Fruit fly (Drosophila melanogaster): Measurements from ENCODE around the gene CG6026.

Gene CG6026

DNA sequence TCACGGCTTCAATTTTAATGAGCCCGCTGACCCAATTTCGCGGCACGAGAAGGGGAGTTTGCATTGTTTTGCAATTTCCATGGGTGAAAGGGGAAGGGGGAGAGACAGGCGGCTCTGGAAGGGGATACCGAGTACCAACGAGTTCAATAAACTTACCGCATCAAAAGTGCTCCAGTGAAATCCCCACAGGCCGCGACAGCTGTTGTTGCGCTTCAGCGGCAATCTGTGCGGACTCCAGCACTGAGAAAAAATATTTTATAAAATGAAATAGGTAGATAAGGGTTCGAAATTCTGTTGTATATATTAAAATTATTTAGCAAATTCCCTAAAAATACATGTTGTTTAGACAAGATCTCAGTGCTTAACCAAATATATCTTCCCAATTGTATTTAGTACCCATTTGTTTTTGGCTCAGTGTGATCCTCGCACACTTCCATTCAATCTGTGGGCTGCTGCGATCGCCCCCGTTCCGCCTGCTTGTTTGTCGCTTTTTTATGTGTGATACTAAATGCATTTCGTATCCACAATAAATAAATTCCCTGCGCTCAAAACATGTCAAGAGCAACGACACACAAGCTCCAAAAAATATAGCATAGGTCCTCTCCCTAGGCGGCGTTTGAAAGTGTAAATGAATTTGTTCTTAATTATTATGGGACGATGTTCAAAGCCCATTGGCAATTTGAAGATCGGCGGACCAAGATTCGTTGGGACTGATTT is 37.6 kb upstream of the CG6026 start (continued):
- TF ChIP-seq al (GFP tag; IDR thresholded peaks at IDR 0.05) (no peak), Mes4 (GFP tag; optimal IDR thresholded peaks at IDR 0.05) (peak; percentile 49), CG18619 (GFP tag; optimal IDR thresholded peaks at IDR 0.05) (peak; percentile 58), kni (GFP tag; optimal IDR thresholded peaks at IDR 0.05) (no peak), CG18764 (GFP tag; optimal IDR thresholded peaks at IDR 0.05) (peak; percentile 74), CG13123 (GFP tag; optimal IDR thresholded peaks at IDR 0.05) (peak; percentile 43), Oaz (GFP tag; IDR thresholded peaks at IDR 0.05) (no peak), PHDP (tag; optimal IDR thresholded peaks at IDR 0.05) (peak; percentile 84), gro (GFP tag; optimal IDR thresholded peaks at IDR 0.05) (no peak), lov (optimal IDR thresholded peaks at IDR 0.05) (no peak), lov (GFP tag; IDR thresholded peaks at IDR 0.05) (peak; percentile 82), Doc3 (GFP tag; IDR thresholded peaks at IDR 0.05; ENCODE audit: partially characterized antibody) (no peak), CG5245 (GFP tag; optimal IDR thresholded peaks at IDR 0.05) (peak; percentile 75), ssp (GFP tag; IDR thresholded peaks at IDR 0.05) (peak; percentile 61), ranshi (GFP tag; IDR thresholded peaks at IDR 0.05) (peak; percentile 79; the same call in 1 of the 2 replicates), Opbp (GFP tag; IDR thresholded peaks at IDR 0.05; ENCODE audit: partially characterized antibody) (no peak), CG3407 (GFP tag; optimal IDR thresholded peaks at IDR 0.05) (peak; percentile 78), ash1 (GFP tag; optimal IDR thresholded peaks at IDR 0.05) (no peak), CG17568 (GFP tag; optimal IDR thresholded peaks at IDR 0.05) (peak; percentile 27), CG12391 (tag; optimal IDR thresholded peaks at IDR 0.05) (peak; percentile 86), Gug (GFP tag; IDR thresholded peaks at IDR 0.05) (peak; percentile 53; the same call in 2 of the 4 replicates), CG10366 (GFP tag; IDR thresholded peaks at IDR 0.05) (peak; percentile 80), nmo (GFP tag; optimal IDR thresholded peaks at IDR 0.05) (peak; percentile 88), Dbx (GFP tag; IDR thresholded peaks at IDR 0.05) (0 out of 3 replicates have a peak, but pooled peaks have one; percentile 33), CG30020 (tag; optimal IDR thresholded peaks at IDR 0.05) (no peak), Vsx1 (GFP tag; optimal IDR thresholded peaks at IDR 0.05) (no peak), otp (GFP tag; IDR thresholded peaks at IDR 0.05) (peak; percentile 85), CG5180 (GFP tag; optimal IDR thresholded peaks at IDR 0.05) (peak; percentile 70), HLH4C (GFP tag; IDR thresholded peaks at IDR 0.05; ENCODE audit: partially characterized antibody) (no peak), pan (optimal IDR thresholded peaks at IDR 0.05) (no peak), pan (GFP tag; optimal IDR thresholded peaks at IDR 0.05 in 1 of 2, IDR thresholded peaks at IDR 0.05 in 1 of 2) (peak in 1 of 2 experiments; percentile 82), zen (tag; optimal IDR thresholded peaks at IDR 0.05) (peak; percentile 65), Med (GFP tag) (peak; percentile 86), Xbp1 (GFP tag; optimal IDR thresholded peaks at IDR 0.05) (peak; percentile 82), en (GFP tag; optimal IDR thresholded peaks at IDR 0.05) (peak; percentile 61), fru (optimal IDR thresholded peaks at IDR 0.05) (no peak), CG1529 (GFP tag; optimal IDR thresholded peaks at IDR 0.05) (peak; percentile 87), ap (GFP tag; IDR thresholded peaks at IDR 0.05) (peak; percentile 81), CG4282 (GFP tag; optimal IDR thresholded peaks at IDR 0.05) (peak; percentile 34), CG14050 (GFP tag; IDR thresholded peaks at IDR 0.05) (peak; percentile 68), Atf3 (GFP tag; optimal IDR thresholded peaks at IDR 0.05) (peak; percentile 40), CG32772 (GFP tag; IDR thresholded peaks at IDR 0.05) (peak; percentile 84), CG17361 (GFP tag; IDR thresholded peaks at IDR 0.05) (peak; percentile 80), CG6654 (GFP tag; optimal IDR thresholded peaks at IDR 0.05) (peak; percentile 65), CG10147 (GFP tag; optimal IDR thresholded peaks at IDR 0.05) (peak; percentile 47), cas (GFP tag; IDR thresholded peaks at IDR 0.05) (no peak), HLH3B (GFP tag; IDR thresholded peaks at IDR 0.05) (peak; percentile 78), NFAT (GFP tag; IDR thresholded peaks at IDR 0.05) (no peak), Sin3A (optimal IDR thresholded peaks at IDR 0.05) (no peak), knrl (GFP tag; IDR thresholded peaks at IDR 0.05; ENCODE audit: partially characterized antibody) (no peak), run (tag; optimal IDR thresholded peaks at IDR 0.05) (peak; percentile 64)
